Fruit fly (Drosophila melanogaster): ENCODE data around the gene CG5958.
A peak's percentile ranks its signal among the peaks of the same experiment; 100 is the strongest.

Gene CG5958

dm6 chr2L:7426326-7427066, 6.8 kb downstream of the CG5958 start, which contains the start of gene muc (continued):
- TF ChIP-seq Eip74EF (GFP tag; optimal IDR thresholded peaks at IDR 0.05): peak in 1 of 2 experiments; percentile 67
- TF ChIP-seq CG18599 (GFP tag; optimal IDR thresholded peaks at IDR 0.05): peak; percentile 33
- no peak for TF ChIP-seq gcm2 (GFP tag; optimal IDR thresholded peaks at IDR 0.05)
- peak; percentile 44; the same call in 1 of the 3 replicates for TF ChIP-seq CG7963 (GFP tag; IDR thresholded peaks at IDR 0.05; ENCODE audit: partially characterized antibody)
- TF ChIP-seq Fer3 (tag; optimal IDR thresholded peaks at IDR 0.05): peak; percentile 44
- no peak for TF ChIP-seq nau (GFP tag; optimal IDR thresholded peaks at IDR 0.05)
- TF ChIP-seq CG17912 (GFP tag; optimal IDR thresholded peaks at IDR 0.05): no peak
- 0 out of 2 replicates have a peak, but pooled peaks have one; percentile 28 for TF ChIP-seq sisA (GFP tag; IDR thresholded peaks at IDR 0.05)
- no peak for TF ChIP-seq Usf (GFP tag; optimal IDR thresholded peaks at IDR 0.05)
- TF ChIP-seq CG9817 (tag; optimal IDR thresholded peaks at IDR 0.05): peak; percentile 47
- peak; percentile 49 for TF ChIP-seq tin (GFP tag; optimal IDR thresholded peaks at IDR 0.05)
- no peak for TF ChIP-seq CG15073 (GFP tag; optimal IDR thresholded peaks at IDR 0.05)
- peak; percentile 28 to 38 for TF ChIP-seq Pdp1 (GFP tag; optimal IDR thresholded peaks at IDR 0.05)
- TF ChIP-seq CG13894 (tag; optimal IDR thresholded peaks at IDR 0.05): peak; percentile 63
- TF ChIP-seq CG11456 (GFP tag; IDR thresholded peaks at IDR 0.05): peak; percentile 63; the same call in 1 of the 3 replicates
- TF ChIP-seq CG11723 (GFP tag; optimal IDR thresholded peaks at IDR 0.05): no peak
- TF ChIP-seq z (GFP tag; IDR thresholded peaks at IDR 0.05): no peak
- no peak for TF ChIP-seq fd3F (GFP tag; optimal IDR thresholded peaks at IDR 0.05)
- peak; percentile 52 for TF ChIP-seq CG31441 (GFP tag; IDR thresholded peaks at IDR 0.05)
- TF ChIP-seq tup (GFP tag; optimal IDR thresholded peaks at IDR 0.05): no peak
- TF ChIP-seq bigmax (GFP tag; optimal IDR thresholded peaks at IDR 0.05): no peak
- TF ChIP-seq shn (GFP tag; optimal IDR thresholded peaks at IDR 0.05): peak; percentile 41
- no peak for TF ChIP-seq Lim3 (GFP tag; IDR thresholded peaks at IDR 0.05)
- no peak for TF ChIP-seq seq (GFP tag; IDR thresholded peaks at IDR 0.05)
- TF ChIP-seq tap (tag; optimal IDR thresholded peaks at IDR 0.05): peak; percentile 13
- TF ChIP-seq Side (GFP tag; optimal IDR thresholded peaks at IDR 0.05): no peak
- no peak for TF ChIP-seq CG34224 (GFP tag; IDR thresholded peaks at IDR 0.05; ENCODE audit: partially characterized antibody)
- 0 out of 2 replicates have a peak, but pooled peaks have one; percentile 18 for TF ChIP-seq CG7372 (GFP tag; IDR thresholded peaks at IDR 0.05)
- TF ChIP-seq NfI (GFP tag; optimal IDR thresholded peaks at IDR 0.05): peak; percentile 6
- TF ChIP-seq mam (GFP tag; optimal IDR thresholded peaks at IDR 0.05): peak; percentile 52
- no peak for TF ChIP-seq HmgZ (tag; optimal IDR thresholded peaks at IDR 0.05)
- peak; percentile 79 for TF ChIP-seq CG17802 (tag; optimal IDR thresholded peaks at IDR 0.05)
- peak; percentile 70 for TF ChIP-seq CG30403 (GFP tag; optimal IDR thresholded peaks at IDR 0.05)
- TF ChIP-seq Stat92E (GFP tag; optimal IDR thresholded peaks at IDR 0.05): peak in 1 of 3 experiments; percentile 78
- TF ChIP-seq Blimp-1 (GFP tag; optimal IDR thresholded peaks at IDR 0.05): peak; percentile 21
- TF ChIP-seq Adf1 (GFP tag; IDR thresholded peaks at IDR 0.05): no peak
- TF ChIP-seq CG3407 (GFP tag; optimal IDR thresholded peaks at IDR 0.05): no peak
- TF ChIP-seq CG13424 (tag; optimal IDR thresholded peaks at IDR 0.05): peak; percentile 48
- TF ChIP-seq CG4328 (GFP tag; optimal IDR thresholded peaks at IDR 0.05): no peak
- TF ChIP-seq Opbp (GFP tag; IDR thresholded peaks at IDR 0.05; ENCODE audit: partially characterized antibody): peak; percentile 58; the same call in 1 of the 3 replicates
- no peak for TF ChIP-seq prd (optimal IDR thresholded peaks at IDR 0.05)
- TF ChIP-seq prd (GFP tag; IDR thresholded peaks at IDR 0.05): 0 out of 3 replicates have a peak, but pooled peaks have one; percentile 19
- TF ChIP-seq Hey (tag; optimal IDR thresholded peaks at IDR 0.05): no peak
- no peak for TF ChIP-seq CG8359 (GFP tag; optimal IDR thresholded peaks at IDR 0.05; ENCODE audit: borderline replicate concordance)
- TF ChIP-seq org-1 (GFP tag; optimal IDR thresholded peaks at IDR 0.05): no peak
- TF ChIP-seq Dad (GFP tag; optimal IDR thresholded peaks at IDR 0.05): no peak
- TF ChIP-seq CG12155 (GFP tag; optimal IDR thresholded peaks at IDR 0.05): peak; percentile 33
- TF ChIP-seq rib (GFP tag; IDR thresholded peaks at IDR 0.05): no peak
